Fruit fly (Drosophila melanogaster): Measurements from ENCODE around the gene CG9114.

DNA sequence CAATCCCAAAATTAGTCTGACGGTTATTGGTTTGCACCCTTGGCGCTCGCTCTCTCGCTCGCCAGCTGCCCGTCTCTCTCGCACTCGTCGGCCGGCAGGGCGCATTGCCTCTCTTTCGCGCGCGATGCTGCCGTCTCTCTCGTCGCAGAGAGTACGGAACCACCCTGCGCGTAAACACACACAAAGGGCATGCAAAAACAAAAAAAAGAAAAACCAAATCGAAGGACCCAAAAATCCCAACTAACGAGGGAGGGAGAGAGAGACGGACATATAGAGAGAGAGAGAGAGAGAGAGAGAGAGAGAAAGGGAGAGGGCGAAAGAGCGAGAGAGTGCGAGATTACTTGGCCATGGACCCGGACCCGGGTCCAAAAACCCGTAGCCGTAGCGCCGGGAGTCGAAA is 23.5 kb upstream of the CG9114 start:
- no peak for TF ChIP-seq CG15710 (tag; optimal IDR thresholded peaks at IDR 0.05)
- no peak for TF ChIP-seq EcR (GFP tag; optimal IDR thresholded peaks at IDR 0.05)
- no peak for TF ChIP-seq CG4496 (GFP tag; IDR thresholded peaks at IDR 0.05)
- TF ChIP-seq Snoo (tag; optimal IDR thresholded peaks at IDR 0.05): no peak
- no peak for TF ChIP-seq Pif1A (GFP tag; optimal IDR thresholded peaks at IDR 0.05)
- TF ChIP-seq CG9948 (tag; optimal IDR thresholded peaks at IDR 0.05): no peak
- no peak for TF ChIP-seq CG32121 (GFP tag; IDR thresholded peaks at IDR 0.05)
- TF ChIP-seq CG8301 (tag; optimal IDR thresholded peaks at IDR 0.05): no peak
- no peak for TF ChIP-seq CG13204 (GFP tag; optimal IDR thresholded peaks at IDR 0.05)
- no peak for TF ChIP-seq CG17806 (tag; optimal IDR thresholded peaks at IDR 0.05)
- no peak for TF ChIP-seq CG14655 (GFP tag; optimal IDR thresholded peaks at IDR 0.05)
